Worm (Caenorhabditis elegans): ENCODE data around the gene osm-5.
A peak's percentile ranks its signal among the peaks of the same experiment; 100 is the strongest.

osm-5 gene

ce11 chrX:2996976-2997399 lies 12.9 kb downstream of the osm-5 start:
- TF ChIP-seq ets-4 (GFP tag; optimal IDR thresholded peaks at IDR 0.05) (peak; percentile 81), ztf-25 (GFP tag; IDR thresholded peaks at IDR 0.05) (no peak), efl-1 (GFP tag; optimal IDR thresholded peaks at IDR 0.05) (no peak), tbx-9 (tag; optimal IDR thresholded peaks at IDR 0.05; ENCODE audit: borderline replicate concordance) (no peak), snpc-3.4 (tag; optimal IDR thresholded peaks at IDR 0.05) (peak; percentile 65), F22D6.2 (tag; optimal IDR thresholded peaks at IDR 0.05) (peak; percentile 94), F23B12.7 (tag; optimal IDR thresholded peaks at IDR 0.05; ENCODE audit: insufficient read depth) (peak; percentile 96), gei-17 (GFP tag; optimal IDR thresholded peaks at IDR 0.05) (peak; percentile 97), atf-7 (tag; optimal IDR thresholded peaks at IDR 0.05) (peak; percentile 97), K12H6.12 (tag; optimal IDR thresholded peaks at IDR 0.05) (peak; percentile 97), zim-3 (tag; optimal IDR thresholded peaks at IDR 0.05) (no peak), F57C9.4 (tag; optimal IDR thresholded peaks at IDR 0.05) (peak; percentile 39), nfya-1 (tag; optimal IDR thresholded peaks at IDR 0.05; ENCODE audit: borderline replicate concordance, insufficient read depth) (no peak), dpff-1 (tag; optimal IDR thresholded peaks at IDR 0.05) (peak; percentile 89), snpc-1.1 (tag; optimal IDR thresholded peaks at IDR 0.05; ENCODE audit: insufficient read depth) (peak; percentile 34), lsy-27 (tag; optimal IDR thresholded peaks at IDR 0.05; ENCODE audit: borderline replicate concordance, insufficient read depth) (no peak), madf-10 (tag; optimal IDR thresholded peaks at IDR 0.05) (peak; percentile 96), rec-8 (tag; optimal IDR thresholded peaks at IDR 0.05) (no peak), unc-130 (GFP tag; optimal IDR thresholded peaks at IDR 0.05) (peak; percentile 33), F39B2.1 (GFP tag; IDR thresholded peaks at IDR 0.05) (no peak), akir-1 (GFP tag; optimal IDR thresholded peaks at IDR 0.05) (peak; percentile 68), madf-8 (GFP tag; conservative IDR thresholded peaks at IDR 0.05) (no peak; the same call in 1 of the 2 replicates), hsf-1 (GFP tag; IDR thresholded peaks at IDR 0.05) (no peak), lin-54 (GFP tag; optimal IDR thresholded peaks at IDR 0.05) (peak; percentile 92), hrde-1 (tag; optimal IDR thresholded peaks at IDR 0.05; ENCODE audit: borderline replicate concordance) (peak; percentile 39), ama-1 (optimal IDR thresholded peaks at IDR 0.05) (no peak), ama-1 (GFP tag; optimal IDR thresholded peaks at IDR 0.05) (peak in 1 of 2 experiments; percentile 41), Y53F4B.3 (GFP tag; IDR thresholded peaks at IDR 0.05) (no peak), ceh-100 (GFP tag; IDR thresholded peaks at IDR 0.05) (peak; percentile 25; the same call in 1 of the 2 replicates), C06A6.2 (GFP tag; conservative IDR thresholded peaks at IDR 0.05) (peak; percentile 96), sdz-38 (tag; optimal IDR thresholded peaks at IDR 0.05) (no peak), nhr-27 (tag; optimal IDR thresholded peaks at IDR 0.05) (peak; percentile 87), mxl-1 (tag; optimal IDR thresholded peaks at IDR 0.05) (no peak), attf-6 (GFP tag; IDR thresholded peaks at IDR 0.05) (no peak), lir-1 (GFP tag; conservative IDR thresholded peaks at IDR 0.05) (peak; percentile 85), him-1 (tag; optimal IDR thresholded peaks at IDR 0.05) (peak; percentile 10), T07F8.4 (tag; optimal IDR thresholded peaks at IDR 0.05) (peak; percentile 92), aptf-3 (GFP tag; IDR thresholded peaks at IDR 0.05) (no peak), lin-26 (GFP tag; IDR thresholded peaks at IDR 0.05) (peak; percentile 84), fkh-3 (tag; optimal IDR thresholded peaks at IDR 0.05) (no peak), mcd-1 (GFP tag; IDR thresholded peaks at IDR 0.05) (peak; percentile 85), K11D2.4 (GFP tag; IDR thresholded peaks at IDR 0.05) (peak; percentile 99), nhr-120 (GFP tag; IDR thresholded peaks at IDR 0.05) (no peak), rpc-1 (optimal IDR thresholded peaks at IDR 0.05) (peak; percentile 35), rpc-1 (tag; optimal IDR thresholded peaks at IDR 0.05) (no peak), ekl-4 (GFP tag; IDR thresholded peaks at IDR 0.05) (peak; percentile 92), tbp1 (GFP tag; optimal IDR thresholded peaks at IDR 0.05) (peak; percentile 78), egrh-3 (GFP tag; IDR thresholded peaks at IDR 0.05) (peak; percentile 25; the same call in 1 of the 2 replicates), repo-1 (tag; optimal IDR thresholded peaks at IDR 0.05) (peak; percentile 99)
